Fruit fly (Drosophila melanogaster) whole organism, embryonic: Measurements from ENCODE around the gene Swip-1.

Experiments
- Bgb ChIP-seq: fragments of 200-800 bp; sonication (Bioruptor generic); IDR thresholded peaks from 2 replicates; pipeline ENCODE4 v1.3.6; 2022; ENCODE audit warnings: missing biosample characterization, missing genetic modification characterization; ENCODE audit not compliant: partially characterized antibody
- Bteb2 ChIP-seq: fragments of 200-800 bp; sonication (Bioruptor generic); optimal IDR thresholded peaks from 2 replicates; lab custom pipeline; 2016; ENCODE audit warnings: missing biosample characterization, missing genetic modification characterization
- CG10267 ChIP-seq: fragments of 200-800 bp; sonication (Bioruptor generic); optimal IDR thresholded peaks from 2 replicates; lab custom pipeline; 2018; ENCODE audit warnings: missing biosample characterization, mild to moderate bottlenecking, missing genetic modification characterization, moderate library complexity
- CG10654 ChIP-seq: fragments of 200-800 bp; sonication (Bioruptor generic); optimal IDR thresholded peaks from 2 replicates; lab custom pipeline; 2016; ENCODE audit warnings: missing biosample characterization, missing genetic modification characterization
- CG11093 ChIP-seq: fragments of 200-800 bp; sonication (Bioruptor generic); IDR thresholded peaks from 3 replicates; pipeline ENCODE4 v1.3.6; 2022; ENCODE audit warnings: missing biosample characterization, missing genetic modification characterization
- CG11247 ChIP-seq: fragments of 200-800 bp; sonication (Bioruptor generic); IDR thresholded peaks from 2 replicates; pipeline ENCODE4 v1.3.6; 2022; ENCODE audit warnings: missing biosample characterization, missing genetic modification characterization
- CG11456 ChIP-seq: fragments of 200-800 bp; sonication (Bioruptor generic); IDR thresholded peaks from 3 replicates; pipeline ENCODE4 v1.3.6; 2022; ENCODE audit warnings: missing biosample characterization, missing genetic modification characterization
- CG12104 ChIP-seq: fragments of 200-800 bp; sonication (Bioruptor generic); optimal IDR thresholded peaks from 3 replicates; lab custom pipeline; 2016; ENCODE audit warnings: missing biosample characterization, missing genetic modification characterization
- CG12659 ChIP-seq: fragments of 200-800 bp; sonication (Bioruptor generic); optimal IDR thresholded peaks from 3 replicates; lab custom pipeline; 2017; ENCODE audit warnings: mild to moderate bottlenecking, missing biosample characterization, missing genetic modification reagents, missing genetic modification characterization
- CG14965 ChIP-seq: fragments of 200-800 bp; sonication (Bioruptor generic); optimal IDR thresholded peaks from 2 replicates; lab custom pipeline; 2016; ENCODE audit warnings: missing biosample characterization, missing genetic modification characterization, borderline replicate concordance
- CG15073 ChIP-seq: fragments of 200-800 bp; sonication (Bioruptor generic); optimal IDR thresholded peaks from 2 replicates; lab custom pipeline; 2016; ENCODE audit warnings: missing biosample characterization, missing genetic modification characterization
- CG1603 ChIP-seq: fragments of 200-800 bp; sonication (Bioruptor generic); optimal IDR thresholded peaks from 2 replicates; lab custom pipeline; 2019; ENCODE audit warnings: missing biosample characterization, mild to moderate bottlenecking, missing genetic modification characterization, moderate library complexity
- CG1647 ChIP-seq: fragments of 200-800 bp; sonication (Bioruptor generic); optimal IDR thresholded peaks from 3 replicates; lab custom pipeline; 2016; ENCODE audit warnings: missing biosample characterization, missing genetic modification characterization
- CG17612 ChIP-seq: fragments of 200-800 bp; sonication (Bioruptor generic); IDR thresholded peaks from 2 replicates; pipeline ENCODE4 v1.3.6; 2022; ENCODE audit warnings: missing biosample characterization, missing genetic modification characterization
- CG18476 ChIP-seq: fragments of 200-800 bp; sonication (Bioruptor generic); optimal IDR thresholded peaks from 2 replicates; lab custom pipeline; 2016; ENCODE audit warnings: missing biosample characterization, mild to moderate bottlenecking, missing genetic modification characterization
- CG30020 ChIP-seq: fragments of 200-800 bp; optimal IDR thresholded peaks from 2 replicates; lab custom pipeline; 2019; ENCODE audit warnings: missing biosample characterization, mild to moderate bottlenecking, missing genetic modification characterization, moderate library complexity
- CG33557 ChIP-seq: fragments of 200-800 bp; sonication (Bioruptor generic); optimal IDR thresholded peaks from 2 replicates; lab custom pipeline; 2019; ENCODE audit warnings: missing biosample characterization, mild to moderate bottlenecking, missing genetic modification characterization, moderate library complexity
- CG43689 ChIP-seq: fragments of 200-800 bp; sonication (Bioruptor generic); IDR thresholded peaks from 2 replicates; pipeline ENCODE4 v1.3.6; 2022; ENCODE audit warnings: missing biosample characterization, missing genetic modification characterization
- CG5180 ChIP-seq: fragments of 200-800 bp; sonication (Bioruptor generic); optimal IDR thresholded peaks from 3 replicates; lab custom pipeline; 2017; ENCODE audit warnings: missing biosample characterization, missing genetic modification characterization, mild to moderate bottlenecking, moderate library complexity, missing genetic modification reagents
- CG6272 ChIP-seq: fragments of 200-800 bp; sonication (Bioruptor generic); IDR thresholded peaks from 2 replicates; pipeline ENCODE4 v1.3.6; 2022; ENCODE audit warnings: missing biosample characterization, missing genetic modification characterization
- CG6791 ChIP-seq: fragments of 200-800 bp; sonication (Bioruptor generic); IDR thresholded peaks from 3 replicates; pipeline ENCODE4 v1.3.6; 2022; ENCODE audit warnings: missing biosample characterization, missing genetic modification characterization; ENCODE audit not compliant: partially characterized antibody
- CG7963 ChIP-seq: fragments of 200-800 bp; sonication (Bioruptor generic); IDR thresholded peaks from 3 replicates; pipeline ENCODE4 v1.3.6; 2022; ENCODE audit warnings: missing biosample characterization, missing genetic modification characterization; ENCODE audit not compliant: partially characterized antibody
- CG8478 ChIP-seq: fragments of >200 bp; optimal IDR thresholded peaks from 2 replicates; lab custom pipeline; 2018
- Dll ChIP-seq: fragments of 200-800 bp; sonication (Bioruptor generic); IDR thresholded peaks from 4 replicates; pipeline ENCODE4 v1.3.6; 2022; ENCODE audit warnings: missing biosample characterization, missing genetic modification characterization; ENCODE audit not compliant: partially characterized antibody
- Dp ChIP-seq: fragments of 200-800 bp; sonication (Bioruptor generic); optimal IDR thresholded peaks from 2 replicates; lab custom pipeline; 2018; ENCODE audit warnings: missing biosample characterization, mild to moderate bottlenecking, missing genetic modification characterization, moderate library complexity
- Elba2 ChIP-seq: fragments of 200-800 bp; sonication (Bioruptor generic); optimal IDR thresholded peaks from 3 replicates; lab custom pipeline; 2016; ENCODE audit warnings: missing biosample characterization, missing genetic modification characterization
- Ets97D ChIP-seq: fragments of 200-800 bp; sonication (Bioruptor generic); optimal IDR thresholded peaks from 3 replicates; lab custom pipeline; 2016; ENCODE audit warnings: missing biosample characterization, missing genetic modification characterization
- Fer3 ChIP-seq: fragments of 200-800 bp; sonication (Bioruptor generic); optimal IDR thresholded peaks from 2 replicates; lab custom pipeline; 2018; ENCODE audit warnings: missing biosample characterization, mild to moderate bottlenecking, missing genetic modification characterization, moderate library complexity
- GATAe ChIP-seq: fragments of 200-800 bp; sonication (Bioruptor generic); conservative IDR thresholded peaks from 2 replicates; pipeline ENCODE4 v1.3.6; 2022; ENCODE audit warnings: missing biosample characterization, missing genetic modification characterization
- Hr39 ChIP-seq: fragments of >200 bp; optimal IDR thresholded peaks from 2 replicates; lab custom pipeline; 2017
- Lpt ChIP-seq: fragments of >200 bp; optimal IDR thresholded peaks from 2 replicates; lab custom pipeline; 2018; ENCODE audit warnings: missing biosample characterization, missing genetic modification characterization
- Max ChIP-seq: fragments of 200-800 bp; sonication (Bioruptor generic); optimal IDR thresholded peaks from 2 replicates; lab custom pipeline; 2016; ENCODE audit warnings: missing biosample characterization, mild to moderate bottlenecking, missing genetic modification characterization
- Mes4 ChIP-seq: fragments of 200-800 bp; sonication (Bioruptor generic); optimal IDR thresholded peaks from 2 replicates; lab custom pipeline; 2016; ENCODE audit warnings: missing biosample characterization, missing genetic modification characterization
- PHDP ChIP-seq: fragments of 200-800 bp; sonication (Bioruptor generic); optimal IDR thresholded peaks from 3 replicates; lab custom pipeline; 2018; ENCODE audit warnings: missing biosample characterization, mild to moderate bottlenecking, missing genetic modification characterization, moderate library complexity
- Rfx ChIP-seq: fragments of 200-800 bp; sonication (Bioruptor generic); IDR thresholded peaks from 2 replicates; pipeline ENCODE4 v1.3.6; 2022; ENCODE audit warnings: missing biosample characterization, missing genetic modification characterization
- Six4 ChIP-seq: fragments of 200-800 bp; sonication (Bioruptor generic); optimal IDR thresholded peaks from 2 replicates; lab custom pipeline; 2016; ENCODE audit warnings: missing biosample characterization, missing genetic modification characterization
- Taf1 ChIP-seq: fragments of 200-800 bp; sonication (Bioruptor generic); IDR thresholded peaks from 2 replicates; pipeline ENCODE4 v1.3.6; 2022; ENCODE audit warnings: missing biosample characterization, missing genetic modification characterization
- az2 ChIP-seq: fragments of 200-800 bp; sonication (Bioruptor generic); optimal IDR thresholded peaks from 3 replicates; lab custom pipeline; 2016; ENCODE audit warnings: missing biosample characterization, missing genetic modification characterization
- bbx ChIP-seq: fragments of 200-800 bp; sonication (Bioruptor generic); IDR thresholded peaks from 2 replicates; pipeline ENCODE4 v1.3.6; 2022; ENCODE audit warnings: missing biosample characterization, missing genetic modification characterization; ENCODE audit not compliant: partially characterized antibody
- cato ChIP-seq: fragments of 200-800 bp; sonication (Bioruptor generic); optimal IDR thresholded peaks from 2 replicates; lab custom pipeline; 2016; ENCODE audit warnings: missing biosample characterization, missing genetic modification characterization, borderline replicate concordance
- dati ChIP-seq: fragments of 200-800 bp; sonication (Bioruptor generic); IDR thresholded peaks from 2 replicates; pipeline ENCODE4 v1.3.6; 2022; ENCODE audit warnings: missing biosample characterization, missing genetic modification characterization
- insv ChIP-seq, 2 experiments: fragments of 200-800 bp; sonication (Bioruptor generic); optimal IDR thresholded peaks; 3 replicates each; lab custom pipeline; 2016 to 2018; ENCODE audit warnings: missing biosample characterization in 2 of 2, missing genetic modification characterization in 2 of 2
- jumu ChIP-seq: fragments of 200-800 bp; sonication (Bioruptor generic); optimal IDR thresholded peaks from 3 replicates; lab custom pipeline; 2016; ENCODE audit warnings: missing biosample characterization, missing genetic modification characterization
- kah ChIP-seq: fragments of 200-800 bp; sonication (Bioruptor generic); optimal IDR thresholded peaks from 2 replicates; lab custom pipeline; 2018; ENCODE audit warnings: missing biosample characterization, mild to moderate bottlenecking, missing genetic modification characterization
- nerfin-1 ChIP-seq: fragments of 200-800 bp; sonication (Bioruptor generic); optimal IDR thresholded peaks from 3 replicates; lab custom pipeline; 2019; ENCODE audit warnings: missing biosample characterization, mild to moderate bottlenecking, missing genetic modification characterization, moderate library complexity
- scrt ChIP-seq: fragments of 200-800 bp; sonication (Bioruptor generic); optimal IDR thresholded peaks from 2 replicates; lab custom pipeline; 2018; ENCODE audit warnings: missing biosample characterization, mild to moderate bottlenecking, missing genetic modification characterization, moderate library complexity
- sima ChIP-seq: fragments of 200-800 bp; sonication (Bioruptor generic); optimal IDR thresholded peaks from 2 replicates; lab custom pipeline; 2016; ENCODE audit warnings: missing biosample characterization, missing genetic modification characterization
- sna ChIP-seq: fragments of 200-800 bp; sonication (Bioruptor generic); IDR thresholded peaks from 2 replicates; pipeline ENCODE4 v1.3.6; 2022; ENCODE audit warnings: missing biosample characterization, missing genetic modification characterization; ENCODE audit not compliant: partially characterized antibody
- tin ChIP-seq: fragments of 200-800 bp; sonication (Bioruptor generic); optimal IDR thresholded peaks from 3 replicates; lab custom pipeline; 2016; ENCODE audit warnings: missing biosample characterization, missing genetic modification characterization
- usp ChIP-seq: fragments of >200 bp; optimal IDR thresholded peaks from 2 replicates; lab custom pipeline; 2017; ENCODE audit warnings: missing biosample characterization, missing genetic modification characterization
- yki ChIP-seq: fragments of >200 bp; optimal IDR thresholded peaks from 3 replicates; lab custom pipeline; 2018
- zfh1 ChIP-seq: fragments of 200-800 bp; sonication (Bioruptor generic); IDR thresholded peaks from 3 replicates; pipeline ENCODE4 v1.3.6; 2022; ENCODE audit warnings: missing biosample characterization, missing genetic modification characterization

Swip-1 gene

DNA sequence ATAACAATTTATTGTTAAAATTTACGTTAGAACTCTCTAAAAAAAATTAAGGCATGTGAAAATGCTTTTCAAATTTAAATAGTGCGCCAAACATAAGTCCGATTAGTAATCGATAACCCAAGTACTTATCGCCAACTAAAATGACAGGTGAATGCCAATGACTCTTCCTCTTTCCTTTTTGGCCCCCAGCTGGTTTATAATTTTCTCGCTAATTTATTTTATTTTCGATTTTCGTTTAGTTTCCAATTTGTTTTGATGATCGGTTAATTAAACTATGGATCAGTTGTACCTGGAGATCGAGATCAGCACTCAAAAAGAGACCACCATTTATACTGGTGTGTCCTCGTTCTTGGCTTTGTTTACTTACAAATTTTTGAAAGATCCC is 38.4 kb downstream of the Swip-1 start, which contains the start of gene CG10428 (continued):
- TF ChIP-seq Elba2 (GFP tag; lab: Kevin White, UChicago) (no peak), CG12659 (peak; percentile 31), scrt (GFP tag; lab: Kevin White, UChicago) (no peak), usp (no peak), CG14965 (GFP tag; lab: Kevin White, UChicago) (no peak), Taf1 (no peak), CG1603 (tag; lab: Kevin White, UChicago) (peak; percentile 26), CG7963 (GFP tag; lab: Robert Waterston, UW) (peak; percentile 27; the same call in 1 of the 3 replicates), CG17612 (GFP tag; lab: Robert Waterston, UW) (no peak), CG10654 (GFP tag; lab: Kevin White, UChicago) (no peak), Bteb2 (GFP tag; lab: Kevin White, UChicago) (no peak), yki (lab: Kevin White, UChicago) (no peak), CG8478 (lab: Kevin White, UChicago) (no peak), kah (GFP tag; lab: Kevin White, UChicago) (no peak), Max (GFP tag; lab: Kevin White, UChicago) (no peak), CG5180 (no peak), Six4 (GFP tag; lab: Kevin White, UChicago) (no peak), nerfin-1 (tag; lab: Kevin White, UChicago) (no peak), Dp (GFP tag; lab: Kevin White, UChicago) (peak; percentile 93), tin (GFP tag; lab: Kevin White, UChicago) (no peak), GATAe (GFP tag; lab: Robert Waterston, UW) (no peak), zfh1 (GFP tag; lab: Robert Waterston, UW) (no peak), CG10267 (tag; lab: Kevin White, UChicago) (no peak), CG12104 (GFP tag; lab: Kevin White, UChicago) (no peak), CG11456 (GFP tag; lab: Robert Waterston, UW) (no peak), CG11247 (GFP tag; lab: Robert Waterston, UW) (no peak), CG6791 (GFP tag; lab: Robert Waterston, UW) (peak; percentile 34; the same call in 1 of the 3 replicates), Fer3 (tag; lab: Kevin White, UChicago) (no peak), cato (GFP tag; lab: Kevin White, UChicago) (no peak), Rfx (GFP tag; lab: Robert Waterston, UW) (no peak), Bgb (GFP tag; lab: Robert Waterston, UW) (peak; percentile 63; the same call in 1 of the 2 replicates), CG11093 (GFP tag; lab: Robert Waterston, UW) (no peak), sna (GFP tag; lab: Robert Waterston, UW) (0 out of 2 replicates have a peak, but pooled peaks have one; percentile 35), CG18476 (GFP tag; lab: Kevin White, UChicago) (no peak), insv (GFP tag; optimal IDR thresholded peaks at IDR 0.05; lab: Kevin White, UChicago) (no peak), Lpt (no peak), bbx (peak; percentile 67), jumu (GFP tag; lab: Kevin White, UChicago) (no peak), CG33557 (GFP tag; lab: Kevin White, UChicago) (no peak), CG15073 (GFP tag; lab: Kevin White, UChicago) (no peak), Ets97D (GFP tag; lab: Kevin White, UChicago) (no peak), Mes4 (no peak), sima (no peak), CG43689 (GFP tag; lab: Robert Waterston, UW) (no peak), CG30020 (tag; lab: Kevin White, UChicago) (no peak), CG1647 (GFP tag; lab: Kevin White, UChicago) (no peak), Dll (peak; percentile 59; the same call in 1 of the 4 replicates), PHDP (tag; lab: Kevin White, UChicago) (no peak), CG6272 (no peak), dati (no peak), az2 (GFP tag; lab: Kevin White, UChicago) (no peak), Hr39 (lab: Kevin White, UChicago) (no peak)
